Worm (Caenorhabditis elegans): ENCODE data around the gene F14D7.12.
"Not testable (repeated sequence)": the region's sequence is repeated elsewhere in the genome, so short reads cannot be mapped to it uniquely, and the experiment has no call there.

- not testable (repeated sequence) for TF ChIP-seq mel-28 (tag; optimal IDR thresholded peaks at IDR 0.05; ENCODE audit: borderline replicate concordance); ztf-28 (GFP tag; IDR thresholded peaks at IDR 0.05); ceh-91 (GFP tag; IDR thresholded peaks at IDR 0.05); mxl-1 (tag; optimal IDR thresholded peaks at IDR 0.05); K12H6.12 (tag; optimal IDR thresholded peaks at IDR 0.05); snpc-4 (GFP tag; optimal IDR thresholded peaks at IDR 0.05); snpc-4 (tag; optimal IDR thresholded peaks at IDR 0.05); ama-1 (optimal IDR thresholded peaks at IDR 0.05); ama-1 (GFP tag; optimal IDR thresholded peaks at IDR 0.05); F49E8.2 (tag; optimal IDR thresholded peaks at IDR 0.05; ENCODE audit: insufficient read depth); lin-54 (GFP tag; optimal IDR thresholded peaks at IDR 0.05); let-526 (GFP tag; IDR thresholded peaks at IDR 0.05); F22D6.2 (tag; optimal IDR thresholded peaks at IDR 0.05); ceh-100 (GFP tag; IDR thresholded peaks at IDR 0.05)
Measured at ce11 chrV:14309632-14310031, 9.8 kb downstream of the F14D7.12 start, which contains the start of gene F14D7.14.

All from whole organism, young adult.